Worm (Caenorhabditis elegans) whole organism, L1 larva: Measurements from ENCODE around the gene ZK632.9.
A peak's percentile ranks its signal among the peaks of the same experiment; 100 is the strongest.

ENCODE experiments used
- C04F5.9 ChIP-seq: sonication (generic microtip); optimal IDR thresholded peaks from 2 replicates; lab custom pipeline; 2016; ENCODE audit warnings: missing genetic modification characterization, missing compliant biosample characterization
- C16A3.4 ChIP-seq: fragments of 150-350 bp; optimal IDR thresholded peaks from 2 replicates; lab custom pipeline; 2014; ENCODE audit warnings: missing biosample characterization, missing genetic modification characterization
- C34B4.2 ChIP-seq: sonication (generic microtip); optimal IDR thresholded peaks from 2 replicates; lab custom pipeline; 2017; ENCODE audit warnings: mild to moderate bottlenecking, missing genetic modification characterization, missing compliant biosample characterization
- F16B12.6 ChIP-seq: fragments of 150-350 bp; optimal IDR thresholded peaks from 2 replicates; lab custom pipeline; 2014; ENCODE audit warnings: missing biosample characterization, missing genetic modification characterization
- aly-2 ChIP-seq: fragments of 150-350 bp; optimal IDR thresholded peaks from 2 replicates; lab custom pipeline; 2014; ENCODE audit warnings: missing biosample characterization, missing genetic modification characterization
- ama-1 ChIP-seq: fragments of 150-350 bp; optimal IDR thresholded peaks from 2 replicates; lab custom pipeline; 2014
- blmp-1 ChIP-seq: fragments of 150-350 bp; optimal IDR thresholded peaks from 2 replicates; lab custom pipeline; 2014; ENCODE audit warnings: missing biosample characterization, missing genetic modification characterization
- ceh-82 ChIP-seq, 3 experiments: fragments of 150-350 bp in 1 of 3; sonication (generic microtip) in 2 of 3; optimal IDR thresholded peaks; 2 replicates each; lab custom pipeline; 2014 to 2017; ENCODE audit warnings: missing biosample characterization in 3 of 3, missing genetic modification characterization in 3 of 3
- ceh-90 ChIP-seq: sonication (generic microtip); optimal IDR thresholded peaks from 2 replicates; lab custom pipeline; 2016; ENCODE audit warnings: missing genetic modification characterization, missing compliant biosample characterization
- ces-1 ChIP-seq: fragments of 150-350 bp; optimal IDR thresholded peaks from 2 replicates; lab custom pipeline; 2014; ENCODE audit warnings: missing biosample characterization, missing genetic modification reagents, missing genetic modification characterization
- dpl-1 ChIP-seq, 3 experiments: fragments of 150-350 bp in 2 of 3; sonication (generic microtip) in 1 of 3; optimal IDR thresholded peaks; 2 replicates each; lab custom pipeline; 2014 to 2017; ENCODE audit warnings: missing biosample characterization in 3 of 3, missing genetic modification characterization in 3 of 3, missing genetic modification reagents in 3 of 3
- dsc-1 ChIP-seq: sonication (generic microtip); optimal IDR thresholded peaks from 2 replicates; lab custom pipeline; 2016; ENCODE audit warnings: mild to moderate bottlenecking, missing genetic modification characterization, missing compliant biosample characterization
- efl-1 ChIP-seq, 4 experiments: fragments of 150-350 bp; optimal IDR thresholded peaks in 3 of 4; peaks in 1 of 4; 1 replicate in 1 of 4; 2 replicates in 3 of 4; lab custom pipeline; 2014; ENCODE audit warnings: missing biosample characterization in 2 of 4, missing genetic modification characterization in 2 of 4, missing genetic modification reagents in 2 of 4
- efl-3 ChIP-seq: fragments of 200-800 bp; sonication (Bioruptor generic); optimal IDR thresholded peaks from 2 replicates; lab custom pipeline; 2018; ENCODE audit warnings: mild to moderate bottlenecking, missing genetic modification characterization, missing compliant biosample characterization
- elt-3 ChIP-seq, 6 experiments: fragments of 150-350 bp in 1 of 6; sonication (generic microtip); optimal IDR thresholded peaks; 2 replicates each; lab custom pipeline; 2017 to 2018; ENCODE audit warnings: missing biosample characterization in 6 of 6, missing genetic modification characterization in 6 of 6, inconsistent platforms in 1 of 6
- fkh-10 ChIP-seq: sonication (generic microtip); optimal IDR thresholded peaks from 2 replicates; lab custom pipeline; 2017; ENCODE audit warnings: missing biosample characterization, missing genetic modification reagents, missing genetic modification characterization
- fkh-4 ChIP-seq: sonication (generic microtip); optimal IDR thresholded peaks from 2 replicates; lab custom pipeline; 2016; ENCODE audit warnings: missing compliant biosample characterization, missing genetic modification characterization, borderline replicate concordance
- fos-1 ChIP-seq: fragments of 150-350 bp; optimal IDR thresholded peaks from 2 replicates; lab custom pipeline; 2014; ENCODE audit warnings: missing biosample characterization, missing genetic modification characterization
- grh-1 ChIP-seq: fragments of 200-800 bp; sonication (Bioruptor generic); IDR thresholded peaks from 2 replicates; pipeline ENCODE4 v1.3.6; 2022; ENCODE audit warnings: missing genetic modification reagents, missing genetic modification characterization, missing compliant biosample characterization
- hlh-17 ChIP-seq: fragments of 200-800 bp; sonication (Bioruptor generic); optimal IDR thresholded peaks from 2 replicates; lab custom pipeline; 2018; ENCODE audit warnings: missing genetic modification characterization, mild to moderate bottlenecking, missing compliant biosample characterization, moderate library complexity, borderline replicate concordance
- hlh-4 ChIP-seq: sonication (generic microtip); optimal IDR thresholded peaks from 2 replicates; lab custom pipeline; 2016; ENCODE audit warnings: mild to moderate bottlenecking, missing genetic modification characterization, missing compliant biosample characterization
- hpl-2 ChIP-seq: fragments of 150-350 bp; optimal IDR thresholded peaks from 2 replicates; lab custom pipeline; 2014; ENCODE audit warnings: missing biosample characterization, missing genetic modification reagents, missing genetic modification characterization
- isw-1 ChIP-seq: fragments of 200-800 bp; sonication (Bioruptor generic); IDR thresholded peaks from 2 replicates; pipeline ENCODE4 v1.3.6; 2022; ENCODE audit warnings: missing genetic modification characterization, missing compliant biosample characterization
- lin-14 ChIP-seq: fragments of 200-800 bp; sonication (Bioruptor generic); optimal IDR thresholded peaks from 2 replicates; lab custom pipeline; 2018; ENCODE audit warnings: mild to moderate bottlenecking, missing genetic modification characterization, moderate library complexity, missing compliant biosample characterization
- lsy-2 ChIP-seq, 2 experiments: fragments of 150-350 bp; optimal IDR thresholded peaks; 2 replicates each; lab custom pipeline; 2014; ENCODE audit warnings: missing biosample characterization in 2 of 2, missing genetic modification characterization in 2 of 2
- mdl-1 ChIP-seq, 2 experiments: fragments of 150-350 bp; optimal IDR thresholded peaks; 2 replicates each; lab custom pipeline; 2014 to 2017; ENCODE audit warnings: missing biosample characterization in 2 of 2, missing genetic modification characterization in 2 of 2, inconsistent platforms in 1 of 2
- nhr-12 ChIP-seq: sonication (generic microtip); optimal IDR thresholded peaks from 2 replicates; lab custom pipeline; 2017; ENCODE audit warnings: missing biosample characterization, missing genetic modification characterization
- nhr-237 ChIP-seq: fragments of 150-350 bp; optimal IDR thresholded peaks from 2 replicates; lab custom pipeline; 2014; ENCODE audit warnings: missing biosample characterization, missing genetic modification characterization
- nhr-28 ChIP-seq: fragments of 150-350 bp; optimal IDR thresholded peaks from 2 replicates; lab custom pipeline; 2014; ENCODE audit warnings: missing biosample characterization, missing genetic modification characterization
- nhr-47 ChIP-seq: sonication (generic microtip); optimal IDR thresholded peaks from 2 replicates; lab custom pipeline; 2016; ENCODE audit warnings: mild to moderate bottlenecking, missing genetic modification characterization, moderate library complexity, missing compliant biosample characterization
- nhr-71 ChIP-seq: sonication (generic microtip); optimal IDR thresholded peaks from 2 replicates; lab custom pipeline; 2016; ENCODE audit warnings: mild to moderate bottlenecking, missing genetic modification characterization, moderate library complexity, missing compliant biosample characterization
- nhr-76 ChIP-seq: sonication (generic microtip); optimal IDR thresholded peaks from 2 replicates; lab custom pipeline; 2017; ENCODE audit warnings: missing biosample characterization, missing genetic modification characterization
- nhr-85 ChIP-seq: sonication (generic microtip); peaks from one replicate; lab custom pipeline; 2016; ENCODE audit warnings: missing genetic modification characterization, inconsistent platforms, missing compliant biosample characterization
- nhr-90 ChIP-seq: sonication (generic microtip); optimal IDR thresholded peaks from 2 replicates; lab custom pipeline; 2016; ENCODE audit warnings: mild to moderate bottlenecking, missing genetic modification characterization, missing compliant biosample characterization; ENCODE audit not compliant: poor library complexity
- pax-3 ChIP-seq: fragments of 200-800 bp; sonication (Bioruptor generic); optimal IDR thresholded peaks from 2 replicates; lab custom pipeline; 2018; ENCODE audit warnings: mild to moderate bottlenecking, missing genetic modification characterization, moderate library complexity, missing compliant biosample characterization
- pqm-1 ChIP-seq: sonication (generic microtip); optimal IDR thresholded peaks from 3 replicates; lab custom pipeline; 2017; ENCODE audit warnings: missing biosample characterization, missing genetic modification characterization
- rnt-1 ChIP-seq: sonication (generic microtip); optimal IDR thresholded peaks from 2 replicates; lab custom pipeline; 2016; ENCODE audit warnings: mild to moderate bottlenecking, missing genetic modification characterization, moderate library complexity, missing compliant biosample characterization
- skn-1 ChIP-seq: fragments of 150-350 bp; optimal IDR thresholded peaks from 2 replicates; lab custom pipeline; 2014; ENCODE audit warnings: missing biosample characterization, missing genetic modification characterization
- snpc-4 ChIP-seq: fragments of 150-350 bp; optimal IDR thresholded peaks from 2 replicates; lab custom pipeline; 2014; ENCODE audit warnings: missing biosample characterization, missing genetic modification characterization
- snu-23 ChIP-seq: sonication (generic microtip); optimal IDR thresholded peaks from 2 replicates; lab custom pipeline; 2016; ENCODE audit warnings: missing genetic modification characterization, missing compliant biosample characterization
- sptf-1 ChIP-seq: fragments of 150-350 bp; optimal IDR thresholded peaks from 2 replicates; lab custom pipeline; 2014; ENCODE audit warnings: missing biosample characterization, missing genetic modification characterization
- tlp-1 ChIP-seq: fragments of 150-350 bp; optimal IDR thresholded peaks from 2 replicates; lab custom pipeline; 2014; ENCODE audit warnings: missing biosample characterization, missing genetic modification characterization
- unc-30 ChIP-seq: sonication (generic microtip); optimal IDR thresholded peaks from 2 replicates; lab custom pipeline; 2017; ENCODE audit warnings: missing biosample characterization, missing genetic modification characterization
- unc-62 ChIP-seq: fragments of 150-350 bp; optimal IDR thresholded peaks from 2 replicates; lab custom pipeline; 2014; ENCODE audit warnings: missing biosample characterization, missing genetic modification reagents, missing genetic modification characterization
- unc-86 ChIP-seq: sonication (generic microtip); optimal IDR thresholded peaks from 2 replicates; lab custom pipeline; 2016; ENCODE audit warnings: missing genetic modification characterization, missing compliant biosample characterization
- xbp-1 ChIP-seq: sonication (generic microtip); optimal IDR thresholded peaks from 2 replicates; lab custom pipeline; 2016; ENCODE audit warnings: missing genetic modification characterization, missing compliant biosample characterization
- ztf-11 ChIP-seq, 2 experiments: sonication (generic microtip); optimal IDR thresholded peaks; 2 replicates each; lab custom pipeline; 2016 to 2017; ENCODE audit warnings: missing genetic modification characterization in 2 of 2, missing biosample characterization in 1 of 2, missing compliant biosample characterization in 1 of 2

The ZK632.9 gene

ce11 chrIII:9780254-9780653 is 45.0 kb downstream of the ZK632.9 start, which contains the start of gene sqv-3:
sqv-3 (minus strand) TSS chrIII:9780354.
- TF ChIP-seq unc-30 (tag; lab: Kevin White, UChicago) (no peak), C34B4.2 (tag; lab: Kevin White, UChicago) (no peak), nhr-237 (tag; lab: Kevin White, UChicago) (no peak), dsc-1 (tag; lab: Kevin White, UChicago) (peak; percentile 39), efl-1 (optimal IDR thresholded peaks at IDR 0.05; lab: Kevin White, UChicago) (no peak), efl-1 (GFP tag; optimal IDR thresholded peaks at IDR 0.05 in 1 of 2; lab: Kevin White, UChicago) (peak in 1 of 2 experiments; percentile 74)

DNA sequence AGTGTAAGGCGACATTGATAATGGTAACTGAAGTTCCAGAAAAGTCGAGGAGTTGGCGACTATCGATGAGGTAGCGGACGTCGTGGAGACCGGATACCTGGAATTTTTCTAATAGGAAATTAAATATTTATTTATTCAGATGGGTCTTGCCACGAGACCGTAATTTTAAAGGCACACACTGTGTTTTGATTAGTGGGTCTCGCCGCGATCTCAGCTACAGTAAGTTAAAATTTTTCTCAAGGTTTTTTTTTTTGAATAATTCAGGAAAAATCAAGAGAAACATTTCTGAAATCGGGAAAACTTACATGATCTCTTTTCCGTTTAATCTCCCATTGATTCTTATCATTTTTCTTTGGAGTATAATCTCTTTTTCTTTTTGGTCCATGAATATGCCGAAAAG is 46.2 kb downstream of the ZK632.9 start:
- no peak for TF ChIP-seq nhr-12 (tag; lab: Kevin White, UChicago)

ce11 chrIII:9776323-9776722 is 48.9 kb downstream of the ZK632.9 start, which contains the start of gene usp-46:
usp-46 (plus strand) TSS chrIII:9776623.
- no peak for TF ChIP-seq dpl-1 (GFP tag; optimal IDR thresholded peaks at IDR 0.05; lab: Kevin White, UChicago)
- no peak for TF ChIP-seq ceh-90
- TF ChIP-seq C04F5.9 (tag; lab: Kevin White, UChicago) = no peak
- TF ChIP-seq C16A3.4 (tag; lab: Kevin White, UChicago) = no peak
- TF ChIP-seq nhr-90 = no peak
- TF ChIP-seq isw-1 = no peak
- TF ChIP-seq nhr-28 (tag; lab: Kevin White, UChicago) = no peak
- no peak for TF ChIP-seq nhr-71
- no peak for TF ChIP-seq tlp-1 (tag; lab: Kevin White, UChicago)
- no peak for TF ChIP-seq sptf-1 (tag; lab: Kevin White, UChicago)
- peak; percentile 53 for TF ChIP-seq lin-14 (GFP tag; lab: Kevin White, UChicago)
- no peak for TF ChIP-seq C34B4.2 (tag; lab: Kevin White, UChicago)
- no peak for TF ChIP-seq hlh-17
- no peak for TF ChIP-seq mdl-1 (tag; optimal IDR thresholded peaks at IDR 0.05; lab: Kevin White, UChicago)
- TF ChIP-seq dsc-1 (tag; lab: Kevin White, UChicago) = no peak
- no peak for TF ChIP-seq nhr-85 (tag; lab: Kevin White, UChicago)
- TF ChIP-seq unc-30 (tag; lab: Kevin White, UChicago) = no peak
- no peak for TF ChIP-seq pax-3
- TF ChIP-seq F16B12.6 (tag; lab: Kevin White, UChicago) = no peak
- no peak for TF ChIP-seq hlh-4 (tag; lab: Kevin White, UChicago)
- no peak for TF ChIP-seq ces-1 (GFP tag; lab: Kevin White, UChicago)
- no peak for TF ChIP-seq ama-1 (lab: Kevin White, UChicago)
- no peak for TF ChIP-seq pqm-1 (tag; lab: Kevin White, UChicago)
- TF ChIP-seq unc-62 (GFP tag; lab: Kevin White, UChicago) = no peak
- no peak for TF ChIP-seq fkh-10 (GFP tag; lab: Kevin White, UChicago)
- no peak for TF ChIP-seq skn-1
- TF ChIP-seq fos-1 (tag; lab: Kevin White, UChicago) = no peak
- no peak for TF ChIP-seq grh-1 (GFP tag; lab: Robert Waterston, UW)
- TF ChIP-seq efl-3 (GFP tag; lab: Kevin White, UChicago) = no peak
- no peak for TF ChIP-seq ztf-11 (tag; optimal IDR thresholded peaks at IDR 0.05; lab: Kevin White, UChicago)
- no peak for TF ChIP-seq xbp-1 (tag; lab: Kevin White, UChicago)
- TF ChIP-seq snpc-4 = no peak
- TF ChIP-seq hpl-2 = no peak
- TF ChIP-seq elt-3 (tag; optimal IDR thresholded peaks at IDR 0.05; lab: Kevin White, UChicago) = no peak
- peak in 1 of 2 experiments; percentile 16 for TF ChIP-seq lsy-2 (tag; optimal IDR thresholded peaks at IDR 0.05; lab: Kevin White, UChicago)
- no peak for TF ChIP-seq aly-2 (tag; lab: Kevin White, UChicago)
- TF ChIP-seq efl-1 (optimal IDR thresholded peaks at IDR 0.05; lab: Kevin White, UChicago) = peak in 1 of 2 experiments; percentile 5
- TF ChIP-seq efl-1 (GFP tag; optimal IDR thresholded peaks at IDR 0.05 in 1 of 2; lab: Kevin White, UChicago) = no peak
- TF ChIP-seq unc-86 (tag; lab: Kevin White, UChicago) = no peak
- peak; percentile 13 for TF ChIP-seq snu-23
- no peak for TF ChIP-seq rnt-1
- TF ChIP-seq nhr-47 (tag; lab: Kevin White, UChicago) = no peak
- TF ChIP-seq ceh-82 (tag; optimal IDR thresholded peaks at IDR 0.05; lab: Kevin White, UChicago) = peak in 1 of 3 experiments; percentile 30
- no peak for TF ChIP-seq fkh-4 (tag; lab: Kevin White, UChicago)
- no peak for TF ChIP-seq nhr-76 (tag; lab: Kevin White, UChicago)
- TF ChIP-seq blmp-1 (tag; lab: Kevin White, UChicago) = no peak
